Worm (Caenorhabditis elegans) whole organism, L2 larva: Measurements from ENCODE around the gene Y54F10AR.2.

Source experiments
- ZK546.5 ChIP-seq: sonication (generic microtip); optimal IDR thresholded peaks from 2 replicates; lab custom pipeline; 2017; ENCODE audit warnings: missing biosample characterization, missing genetic modification characterization
- elt-3 ChIP-seq: sonication (generic microtip); optimal IDR thresholded peaks from 2 replicates; lab custom pipeline; 2017; ENCODE audit warnings: missing biosample characterization, missing genetic modification characterization
- lsy-2 ChIP-seq, 2 experiments: fragments of 150-350 bp in 1 of 2; sonication (generic microtip) in 1 of 2; optimal IDR thresholded peaks; 2 replicates each; lab custom pipeline; 2014 to 2017; ENCODE audit warnings: missing biosample characterization in 2 of 2, missing genetic modification characterization in 2 of 2
- nhr-11 ChIP-seq: fragments of 150-350 bp; optimal IDR thresholded peaks from 2 replicates; lab custom pipeline; 2014; ENCODE audit warnings: missing biosample characterization, missing genetic modification characterization
- nhr-129 ChIP-seq: fragments of 150-350 bp; optimal IDR thresholded peaks from 2 replicates; lab custom pipeline; 2014; ENCODE audit warnings: missing biosample characterization, missing genetic modification characterization
- unc-55 ChIP-seq: fragments of 150-350 bp; sonication (generic microtip); optimal IDR thresholded peaks from 3 replicates; lab custom pipeline; 2014; ENCODE audit warnings: missing biosample characterization, missing genetic modification reagents, missing genetic modification characterization

DNA sequence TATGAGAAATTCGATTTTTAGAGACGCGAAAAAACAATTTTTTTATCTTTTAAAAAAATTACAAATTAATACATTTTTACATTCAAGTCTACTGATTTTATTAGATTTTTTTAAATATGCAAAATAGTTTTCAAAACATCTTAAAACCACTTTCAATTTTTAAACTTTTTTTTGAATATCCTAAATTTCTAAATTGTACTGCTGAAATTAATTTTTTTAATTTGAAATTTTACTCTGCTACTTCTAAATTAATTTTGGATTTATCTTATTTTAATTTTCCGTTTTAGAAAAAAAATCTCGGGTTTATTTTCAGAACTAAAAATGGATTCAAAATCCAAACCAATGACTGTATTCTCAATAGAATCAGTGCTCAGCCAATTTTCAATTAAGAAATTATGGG, 7.6 kb upstream of the Y54F10AR.2 start, which contains the start of gene Y71H2B.8:
- TF ChIP-seq lsy-2 (tag; optimal IDR thresholded peaks at IDR 0.05; lab: Kevin White, UChicago) (no peak), unc-55 (GFP tag; lab: Kevin White, UChicago) (no peak), ZK546.5 (tag; lab: Kevin White, UChicago) (no peak), nhr-129 (tag; lab: Kevin White, UChicago) (no peak), nhr-11 (tag; lab: Kevin White, UChicago) (no peak), elt-3 (tag; lab: Kevin White, UChicago) (no peak)
